Worm (Caenorhabditis elegans) whole organism, L3 larva: Measurements from ENCODE around the gene F11A5.5.

Source experiments
- fos-1 ChIP-seq: fragments of 150-350 bp; optimal IDR thresholded peaks from 2 replicates; lab custom pipeline; 2014; ENCODE audit warnings: missing biosample characterization, missing genetic modification characterization
- jun-1 ChIP-seq: fragments of 150-350 bp; optimal IDR thresholded peaks from 2 replicates; lab custom pipeline; 2014; ENCODE audit warnings: missing biosample characterization, missing genetic modification reagents, missing genetic modification characterization
- nhr-12 ChIP-seq: fragments of 150-350 bp; optimal IDR thresholded peaks from 2 replicates; lab custom pipeline; 2014; ENCODE audit warnings: missing biosample characterization, missing genetic modification characterization
- nhr-237 ChIP-seq: fragments of 150-350 bp; optimal IDR thresholded peaks from 2 replicates; lab custom pipeline; 2014; ENCODE audit warnings: missing biosample characterization, missing genetic modification characterization
- nhr-28 ChIP-seq: fragments of 150-350 bp; optimal IDR thresholded peaks from 2 replicates; lab custom pipeline; 2014; ENCODE audit warnings: missing biosample characterization, missing genetic modification characterization
- pha-4 ChIP-seq: fragments of 150-350 bp; optimal IDR thresholded peaks from 2 replicates; lab custom pipeline; 2014; ENCODE audit warnings: missing biosample characterization, missing genetic modification reagents, missing genetic modification characterization
- tbx-2 ChIP-seq: sonication (generic microtip); optimal IDR thresholded peaks from 2 replicates; lab custom pipeline; 2016; ENCODE audit warnings: mild to moderate bottlenecking, missing genetic modification characterization, missing compliant biosample characterization
- unc-62 ChIP-seq: fragments of 150-350 bp; sonication (generic microtip); optimal IDR thresholded peaks from 4 replicates; lab custom pipeline; 2014; ENCODE audit warnings: missing biosample characterization, missing genetic modification reagents, missing genetic modification characterization

ce11 chrV:16218522-16218921 is 20.4 kb downstream of the F11A5.5 start, which contains the start of gene F11A5.15:
- no peak for TF ChIP-seq jun-1 (tag; lab: Kevin White, UChicago)
- TF ChIP-seq fos-1 (tag; lab: Kevin White, UChicago) = no peak
- no peak for TF ChIP-seq pha-4 (tag; lab: Kevin White, UChicago)
- TF ChIP-seq nhr-28 (tag; lab: Kevin White, UChicago) = no peak
- TF ChIP-seq nhr-12 (tag; lab: Kevin White, UChicago) = no peak
- TF ChIP-seq tbx-2 = no peak
- no peak for TF ChIP-seq nhr-237 (tag; lab: Kevin White, UChicago)
- TF ChIP-seq unc-62 (GFP tag; lab: Kevin White, UChicago) = no peak
